Worm (Caenorhabditis elegans) whole organism, L1 larva: ENCODE measurements around the gene str-94.

Experiments
- C16A3.4 ChIP-seq: fragments of 150-350 bp; optimal IDR thresholded peaks from 2 replicates; lab custom pipeline; 2014; ENCODE audit warnings: missing biosample characterization, missing genetic modification characterization
- C34B4.2 ChIP-seq: sonication (generic microtip); optimal IDR thresholded peaks from 2 replicates; lab custom pipeline; 2017; ENCODE audit warnings: mild to moderate bottlenecking, missing genetic modification characterization, missing compliant biosample characterization
- F16B12.6 ChIP-seq: fragments of 150-350 bp; optimal IDR thresholded peaks from 2 replicates; lab custom pipeline; 2014; ENCODE audit warnings: missing biosample characterization, missing genetic modification characterization
- Y116A8C.19 ChIP-seq: sonication (generic microtip); optimal IDR thresholded peaks from 2 replicates; lab custom pipeline; 2016; ENCODE audit warnings: missing compliant biosample characterization, missing genetic modification characterization, borderline replicate concordance
- aha-1 ChIP-seq: fragments of 150-350 bp; optimal IDR thresholded peaks from 2 replicates; lab custom pipeline; 2014; ENCODE audit warnings: missing biosample characterization, missing genetic modification characterization
- ama-1 ChIP-seq: fragments of 150-350 bp; optimal IDR thresholded peaks from 2 replicates; lab custom pipeline; 2014
- blmp-1 ChIP-seq: fragments of 150-350 bp; optimal IDR thresholded peaks from 2 replicates; lab custom pipeline; 2014; ENCODE audit warnings: missing biosample characterization, missing genetic modification characterization
- ceh-8 ChIP-seq: fragments of 200-800 bp; sonication (Bioruptor generic); optimal IDR thresholded peaks from 2 replicates; lab custom pipeline; 2018; ENCODE audit warnings: mild to moderate bottlenecking, missing genetic modification characterization, moderate library complexity, missing compliant biosample characterization
- ceh-82 ChIP-seq, 3 experiments: fragments of 150-350 bp in 1 of 3; sonication (generic microtip) in 2 of 3; optimal IDR thresholded peaks; 2 replicates each; lab custom pipeline; 2014 to 2017; ENCODE audit warnings: missing biosample characterization in 3 of 3, missing genetic modification characterization in 3 of 3
- ces-1 ChIP-seq: fragments of 150-350 bp; optimal IDR thresholded peaks from 2 replicates; lab custom pipeline; 2014; ENCODE audit warnings: missing biosample characterization, missing genetic modification reagents, missing genetic modification characterization
- elt-2 ChIP-seq: sonication (generic microtip); optimal IDR thresholded peaks from 2 replicates; lab custom pipeline; 2016; ENCODE audit warnings: missing genetic modification characterization, mild to moderate bottlenecking, inconsistent platforms, missing compliant biosample characterization, missing genetic modification reagents
- elt-3 ChIP-seq, 6 experiments: fragments of 150-350 bp in 1 of 6; sonication (generic microtip); optimal IDR thresholded peaks; 2 replicates each; lab custom pipeline; 2017 to 2018; ENCODE audit warnings: missing biosample characterization in 6 of 6, missing genetic modification characterization in 6 of 6, inconsistent platforms in 1 of 6
- fkh-10 ChIP-seq: sonication (generic microtip); optimal IDR thresholded peaks from 2 replicates; lab custom pipeline; 2017; ENCODE audit warnings: missing biosample characterization, missing genetic modification reagents, missing genetic modification characterization
- fkh-4 ChIP-seq: sonication (generic microtip); optimal IDR thresholded peaks from 2 replicates; lab custom pipeline; 2016; ENCODE audit warnings: missing compliant biosample characterization, missing genetic modification characterization, borderline replicate concordance
- fkh-8 ChIP-seq: sonication (generic microtip); optimal IDR thresholded peaks from 2 replicates; lab custom pipeline; 2016; ENCODE audit warnings: mild to moderate bottlenecking, missing genetic modification characterization, missing compliant biosample characterization
- grh-1 ChIP-seq: fragments of 200-800 bp; sonication (Bioruptor generic); IDR thresholded peaks from 2 replicates; pipeline ENCODE4 v1.3.6; 2022; ENCODE audit warnings: missing genetic modification reagents, missing genetic modification characterization, missing compliant biosample characterization
- hlh-17 ChIP-seq: fragments of 200-800 bp; sonication (Bioruptor generic); optimal IDR thresholded peaks from 2 replicates; lab custom pipeline; 2018; ENCODE audit warnings: missing genetic modification characterization, mild to moderate bottlenecking, missing compliant biosample characterization, moderate library complexity, borderline replicate concordance
- hlh-4 ChIP-seq: sonication (generic microtip); optimal IDR thresholded peaks from 2 replicates; lab custom pipeline; 2016; ENCODE audit warnings: mild to moderate bottlenecking, missing genetic modification characterization, missing compliant biosample characterization
- hpl-2 ChIP-seq: fragments of 150-350 bp; optimal IDR thresholded peaks from 2 replicates; lab custom pipeline; 2014; ENCODE audit warnings: missing biosample characterization, missing genetic modification reagents, missing genetic modification characterization
- irx-1 ChIP-seq: sonication (generic microtip); optimal IDR thresholded peaks from 2 replicates; lab custom pipeline; 2016; ENCODE audit warnings: missing genetic modification characterization, missing compliant biosample characterization
- isw-1 ChIP-seq: fragments of 200-800 bp; sonication (Bioruptor generic); IDR thresholded peaks from 2 replicates; pipeline ENCODE4 v1.3.6; 2022; ENCODE audit warnings: missing genetic modification characterization, missing compliant biosample characterization
- lin-13 ChIP-seq: fragments of 150-350 bp; optimal IDR thresholded peaks from 2 replicates; lab custom pipeline; 2014; ENCODE audit warnings: missing biosample characterization, missing genetic modification reagents, missing genetic modification characterization
- lin-35 ChIP-seq, 2 experiments: fragments of 150-350 bp; optimal IDR thresholded peaks; 2 replicates each; lab custom pipeline; 2014; ENCODE audit warnings: missing biosample characterization in 2 of 2, missing genetic modification characterization in 2 of 2, missing genetic modification reagents in 2 of 2
- lsy-2 ChIP-seq, 2 experiments: fragments of 150-350 bp; optimal IDR thresholded peaks; 2 replicates each; lab custom pipeline; 2014; ENCODE audit warnings: missing biosample characterization in 2 of 2, missing genetic modification characterization in 2 of 2
- mab-9 ChIP-seq: fragments of 200-800 bp; sonication (Bioruptor generic); IDR thresholded peaks from 2 replicates; pipeline ENCODE4 v1.3.6; 2022; ENCODE audit warnings: missing genetic modification reagents, missing genetic modification characterization, missing compliant biosample characterization
- mdl-1 ChIP-seq, 2 experiments: fragments of 150-350 bp; optimal IDR thresholded peaks; 2 replicates each; lab custom pipeline; 2014 to 2017; ENCODE audit warnings: missing biosample characterization in 2 of 2, missing genetic modification characterization in 2 of 2, inconsistent platforms in 1 of 2
- mep-1 ChIP-seq: fragments of 150-350 bp; optimal IDR thresholded peaks from 2 replicates; lab custom pipeline; 2014; ENCODE audit warnings: missing biosample characterization, missing genetic modification characterization
- nhr-20 ChIP-seq: sonication (generic microtip); optimal IDR thresholded peaks from 2 replicates; lab custom pipeline; 2016; ENCODE audit warnings: mild to moderate bottlenecking, missing genetic modification characterization, missing compliant biosample characterization
- nhr-237 ChIP-seq: fragments of 150-350 bp; optimal IDR thresholded peaks from 2 replicates; lab custom pipeline; 2014; ENCODE audit warnings: missing biosample characterization, missing genetic modification characterization
- nhr-28 ChIP-seq: fragments of 150-350 bp; optimal IDR thresholded peaks from 2 replicates; lab custom pipeline; 2014; ENCODE audit warnings: missing biosample characterization, missing genetic modification characterization
- nhr-47 ChIP-seq: sonication (generic microtip); optimal IDR thresholded peaks from 2 replicates; lab custom pipeline; 2016; ENCODE audit warnings: mild to moderate bottlenecking, missing genetic modification characterization, moderate library complexity, missing compliant biosample characterization
- nhr-77 ChIP-seq: fragments of 150-350 bp; optimal IDR thresholded peaks from 2 replicates; lab custom pipeline; 2014; ENCODE audit warnings: missing biosample characterization, missing genetic modification characterization
- nhr-84 ChIP-seq: sonication (generic microtip); optimal IDR thresholded peaks from 2 replicates; lab custom pipeline; 2017; ENCODE audit warnings: missing biosample characterization, missing genetic modification characterization
- nhr-90 ChIP-seq: sonication (generic microtip); optimal IDR thresholded peaks from 2 replicates; lab custom pipeline; 2016; ENCODE audit warnings: mild to moderate bottlenecking, missing genetic modification characterization, missing compliant biosample characterization; ENCODE audit not compliant: poor library complexity
- pax-3 ChIP-seq: fragments of 200-800 bp; sonication (Bioruptor generic); optimal IDR thresholded peaks from 2 replicates; lab custom pipeline; 2018; ENCODE audit warnings: mild to moderate bottlenecking, missing genetic modification characterization, moderate library complexity, missing compliant biosample characterization
- snu-23 ChIP-seq: sonication (generic microtip); optimal IDR thresholded peaks from 2 replicates; lab custom pipeline; 2016; ENCODE audit warnings: missing genetic modification characterization, missing compliant biosample characterization
- sox-4 ChIP-seq: sonication (generic microtip); optimal IDR thresholded peaks from 2 replicates; lab custom pipeline; 2016; ENCODE audit warnings: missing genetic modification characterization, missing compliant biosample characterization
- sptf-1 ChIP-seq: fragments of 150-350 bp; optimal IDR thresholded peaks from 2 replicates; lab custom pipeline; 2014; ENCODE audit warnings: missing biosample characterization, missing genetic modification characterization
- swsn-7 ChIP-seq: sonication (generic microtip); optimal IDR thresholded peaks from 2 replicates; lab custom pipeline; 2016; ENCODE audit warnings: missing genetic modification characterization, missing compliant biosample characterization
- unc-130 ChIP-seq: fragments of 150-350 bp; optimal IDR thresholded peaks from 2 replicates; lab custom pipeline; 2017; ENCODE audit warnings: missing biosample characterization, missing genetic modification characterization, inconsistent platforms
- unc-30 ChIP-seq: sonication (generic microtip); optimal IDR thresholded peaks from 2 replicates; lab custom pipeline; 2017; ENCODE audit warnings: missing biosample characterization, missing genetic modification characterization
- unc-62 ChIP-seq: fragments of 150-350 bp; optimal IDR thresholded peaks from 2 replicates; lab custom pipeline; 2014; ENCODE audit warnings: missing biosample characterization, missing genetic modification reagents, missing genetic modification characterization
- unc-86 ChIP-seq: sonication (generic microtip); optimal IDR thresholded peaks from 2 replicates; lab custom pipeline; 2016; ENCODE audit warnings: missing genetic modification characterization, missing compliant biosample characterization
- unc-98 ChIP-seq: fragments of 200-800 bp; sonication (Bioruptor generic); IDR thresholded peaks from 2 replicates; pipeline ENCODE4 v1.3.6; 2022; ENCODE audit warnings: missing genetic modification characterization, missing compliant biosample characterization
- zag-1 ChIP-seq: fragments of 150-350 bp; optimal IDR thresholded peaks from 2 replicates; lab custom pipeline; 2014; ENCODE audit warnings: missing biosample characterization, missing genetic modification characterization
- ztf-4 ChIP-seq: fragments of 150-350 bp; optimal IDR thresholded peaks from 2 replicates; lab custom pipeline; 2014; ENCODE audit warnings: missing biosample characterization, missing genetic modification characterization

The str-94 gene

ce11 chrV:9243171-9243996, 5.7 kb downstream of the str-94 start, which contains the start of gene glo-4 (continued):
- TF ChIP-seq unc-30 (tag; lab: Kevin White, UChicago) (no peak), swsn-7 (peak; percentile 91), sptf-1 (tag; lab: Kevin White, UChicago) (no peak), unc-62 (GFP tag; lab: Kevin White, UChicago) (no peak), lin-35 (GFP tag; optimal IDR thresholded peaks at IDR 0.05; lab: Kevin White, UChicago) (peak; percentile 85 to 89), nhr-237 (tag; lab: Kevin White, UChicago) (no peak), unc-98 (GFP tag; lab: Robert Waterston, UW) (no peak), mep-1 (peak; percentile 96), mdl-1 (tag; optimal IDR thresholded peaks at IDR 0.05; lab: Kevin White, UChicago) (peak in 1 of 2 experiments; percentile 68), nhr-84 (tag; lab: Kevin White, UChicago) (no peak), nhr-90 (peak; percentile 68), C34B4.2 (tag; lab: Kevin White, UChicago) (no peak), nhr-28 (no peak), zag-1 (tag; lab: Kevin White, UChicago) (peak; percentile 35), fkh-4 (tag; lab: Kevin White, UChicago) (no peak), hlh-4 (tag; lab: Kevin White, UChicago) (no peak), ceh-8 (GFP tag; lab: Kevin White, UChicago) (peak; percentile 66), hpl-2 (GFP tag; lab: Kevin White, UChicago) (no peak), irx-1 (tag; lab: Kevin White, UChicago) (peak; percentile 73), elt-3 (tag; optimal IDR thresholded peaks at IDR 0.05; lab: Kevin White, UChicago) (peak in 2 of 6 experiments; percentile 40 to 70), ceh-82 (tag; optimal IDR thresholded peaks at IDR 0.05; lab: Kevin White, UChicago) (peak; percentile 83 to 84 (median 83)), pax-3 (tag; lab: Kevin White, UChicago) (no peak), ces-1 (GFP tag; lab: Kevin White, UChicago) (no peak), sox-4 (no peak), F16B12.6 (tag; lab: Kevin White, UChicago) (peak; percentile 48), nhr-77 (tag; lab: Kevin White, UChicago) (peak; percentile 75), lin-13 (GFP tag; lab: Kevin White, UChicago) (peak; percentile 49), lsy-2 (tag; optimal IDR thresholded peaks at IDR 0.05; lab: Kevin White, UChicago) (peak; percentile 81 to 89), fkh-8 (tag; lab: Kevin White, UChicago) (peak; percentile 73), ztf-4 (tag; lab: Kevin White, UChicago) (peak; percentile 57), ama-1 (peak; percentile 46), isw-1 (peak; percentile 66), unc-130 (tag; lab: Kevin White, UChicago) (no peak), mab-9 (GFP tag; lab: Robert Waterston, UW) (peak; percentile 58; the same call in 1 of the 2 replicates), elt-2 (tag; lab: Kevin White, UChicago) (peak; percentile 64), C16A3.4 (tag; lab: Kevin White, UChicago) (peak; percentile 67), Y116A8C.19 (tag; lab: Kevin White, UChicago) (no peak), snu-23 (GFP tag; lab: Kevin White, UChicago) (peak; percentile 92), nhr-47 (peak; percentile 85), nhr-20 (tag; lab: Kevin White, UChicago) (peak; percentile 90)

ce11 chrV:9232296-9232695, 16.8 kb downstream of the str-94 start, which contains the start of gene F07C3.3:
TSS of gene F07C3.3 (minus strand) at chrV:9232396.
- TF ChIP-seq blmp-1 (tag; lab: Kevin White, UChicago), result no peak
- TF ChIP-seq unc-86, result no peak
- no peak for TF ChIP-seq lin-13 (GFP tag; lab: Kevin White, UChicago)
- no peak for TF ChIP-seq elt-3 (tag; optimal IDR thresholded peaks at IDR 0.05; lab: Kevin White, UChicago)
- no peak for TF ChIP-seq fkh-10
- no peak for TF ChIP-seq hlh-17 (GFP tag; lab: Kevin White, UChicago)
- TF ChIP-seq isw-1, result no peak
- no peak for TF ChIP-seq ces-1 (GFP tag; lab: Kevin White, UChicago)
- no peak for TF ChIP-seq nhr-77 (tag; lab: Kevin White, UChicago)
- no peak for TF ChIP-seq sptf-1 (tag; lab: Kevin White, UChicago)
- TF ChIP-seq grh-1 (GFP tag; lab: Robert Waterston, UW), result no peak
- no peak for TF ChIP-seq nhr-20 (tag; lab: Kevin White, UChicago)
- no peak for TF ChIP-seq aha-1 (tag; lab: Kevin White, UChicago)
- TF ChIP-seq swsn-7, result no peak
- no peak for TF ChIP-seq sox-4
- TF ChIP-seq unc-30 (tag; lab: Kevin White, UChicago), result no peak
- no peak for TF ChIP-seq F16B12.6 (tag; lab: Kevin White, UChicago)
